Fruit fly (Drosophila melanogaster) whole organism, wandering third instar larva: Measurements from ENCODE around the gene CG8773.

Experiments used
- CG9705 ChIP-seq: fragments of 200-800 bp; sonication (Bioruptor generic); optimal IDR thresholded peaks from 2 replicates; lab custom pipeline; 2018; ENCODE audit warnings: missing biosample characterization, mild to moderate bottlenecking, missing genetic modification characterization
- Dfd ChIP-seq: fragments of >200 bp; optimal IDR thresholded peaks from 2 replicates; lab custom pipeline; 2017; ENCODE audit warnings: missing biosample characterization, missing genetic modification characterization
- Sp1 ChIP-seq: fragments of 200-800 bp; sonication (Bioruptor generic); optimal IDR thresholded peaks from 3 replicates; lab custom pipeline; 2019; ENCODE audit warnings: missing biosample characterization, mild to moderate bottlenecking, missing genetic modification characterization, moderate library complexity

dm6 chr3R:13305318-13305899, 10.9 kb downstream of the CG8773 start:
- peak; percentile 45 for TF ChIP-seq CG9705
- no peak for TF ChIP-seq Dfd (GFP tag; lab: Kevin White, UChicago)
- peak; percentile 91 for TF ChIP-seq Sp1 (GFP tag; lab: Kevin White, UChicago)
